Worm (Caenorhabditis elegans) whole organism, midembryonic: Measurements from ENCODE around the gene Y46H3C.7.
A peak's percentile ranks its signal among the peaks of the same experiment; 100 is the strongest.
"Not testable (repeated sequence)": the region's sequence is repeated elsewhere in the genome, so short reads cannot be mapped to it uniquely, and the experiment has no call there.

Experiments used
- T22C8.4 ChIP-seq: fragments of 200-800 bp; sonication (Bioruptor generic); IDR thresholded peaks from 2 replicates; pipeline ENCODE4 v1.3.6; 2022; ENCODE audit warnings: missing genetic modification characterization, missing compliant biosample characterization
- cog-1 ChIP-seq: sonication (generic microtip); optimal IDR thresholded peaks from 2 replicates; lab custom pipeline; 2016; ENCODE audit warnings: missing genetic modification characterization, missing compliant biosample characterization
- flt-1 ChIP-seq: fragments of 200-800 bp; sonication (Bioruptor generic); IDR thresholded peaks from 2 replicates; pipeline ENCODE4 v1.3.6; 2022; ENCODE audit warnings: missing genetic modification characterization, missing compliant biosample characterization
- klf-2 ChIP-seq: fragments of 200-800 bp; sonication (Bioruptor generic); conservative IDR thresholded peaks from 2 replicates; pipeline ENCODE4 v1.3.6; 2022; ENCODE audit warnings: missing genetic modification reagents, missing genetic modification characterization, missing compliant biosample characterization
- med-1 ChIP-seq: sonication (generic microtip); optimal IDR thresholded peaks from 2 replicates; lab custom pipeline; 2017; ENCODE audit warnings: missing genetic modification characterization, mild to moderate bottlenecking, missing compliant biosample characterization, antibody characterized with exemption, missing genetic modification reagents; ENCODE audit not compliant: insufficient read depth
- ref-1 ChIP-seq: fragments of 200-800 bp; sonication (Bioruptor generic); conservative IDR thresholded peaks from 2 replicates; pipeline ENCODE4 v1.3.6; 2022; ENCODE audit warnings: missing genetic modification reagents, missing genetic modification characterization, missing compliant biosample characterization
- tab-1 ChIP-seq: fragments of 200-800 bp; sonication (Bioruptor generic); IDR thresholded peaks from 2 replicates; pipeline ENCODE4 v1.3.6; 2022; ENCODE audit warnings: missing genetic modification characterization, missing compliant biosample characterization
- ztf-23 ChIP-seq: fragments of 200-800 bp; sonication (Bioruptor generic); IDR thresholded peaks from 2 replicates; pipeline ENCODE4 v1.3.6; 2022; ENCODE audit warnings: missing genetic modification reagents, missing genetic modification characterization, missing compliant biosample characterization
- ztf-29 ChIP-seq: fragments of 200-800 bp; sonication (Bioruptor generic); IDR thresholded peaks from 2 replicates; pipeline ENCODE4 v1.3.6; 2022; ENCODE audit warnings: missing genetic modification reagents, missing genetic modification characterization, missing compliant biosample characterization

The Y46H3C.7 gene

DNA sequence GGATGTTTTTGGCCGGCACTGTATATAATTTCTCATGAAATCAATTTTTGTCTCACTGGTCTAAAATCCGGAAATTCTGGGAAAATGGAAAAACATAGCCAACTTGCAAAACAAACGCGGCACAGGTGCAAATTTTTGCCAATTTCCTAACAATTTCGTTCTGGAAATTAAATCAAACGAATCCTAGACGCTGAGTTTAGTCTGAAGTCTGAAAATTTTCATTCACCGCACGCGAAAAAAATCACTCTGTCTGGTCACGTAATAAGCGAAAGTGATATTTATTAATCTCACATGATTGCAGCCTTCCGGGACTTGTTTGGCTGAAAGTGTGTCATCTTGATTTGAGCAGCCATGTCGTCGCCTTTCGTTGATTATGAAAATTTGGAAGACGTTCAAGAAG is 23.1 kb upstream of the Y46H3C.7 start, which contains the start of gene srw-103:
srw-103 (plus strand) TSS at position 301 of the 400 bp plus-strand sequence.
- TF ChIP-seq med-1 (no peak), flt-1 (GFP tag; lab: Robert Waterston, UW) (no peak), ztf-23 (GFP tag; lab: Robert Waterston, UW) (no peak), ref-1 (GFP tag; lab: Robert Waterston, UW) (no peak), tab-1 (no peak), klf-2 (GFP tag; lab: Robert Waterston, UW) (no peak), ztf-29 (no peak), cog-1 (tag; lab: Kevin White, UChicago) (no peak), T22C8.4 (GFP tag; lab: Robert Waterston, UW) (no peak)

DNA sequence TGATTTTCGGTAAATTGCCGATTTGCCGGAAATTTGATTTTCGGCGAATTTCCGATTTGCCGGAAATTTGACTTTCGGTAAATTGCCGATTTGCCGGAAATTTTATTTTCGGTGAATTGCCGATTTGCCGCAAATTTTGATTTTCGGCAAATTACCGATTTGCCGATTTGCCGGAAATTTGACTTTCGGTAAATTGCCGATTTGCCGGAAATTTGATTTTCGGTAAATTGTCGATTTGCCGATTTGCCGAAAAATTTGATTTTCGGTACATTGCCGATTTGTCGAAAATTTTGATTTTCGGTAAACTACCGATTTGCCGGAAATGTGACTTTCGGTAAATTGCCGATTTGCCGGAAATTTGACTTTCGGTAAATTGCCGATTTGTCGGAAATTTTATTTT is 19.9 kb upstream of the Y46H3C.7 start:
- peak; percentile 86 for TF ChIP-seq klf-2 (GFP tag; lab: Robert Waterston, UW)
- TF ChIP-seq flt-1 (GFP tag; lab: Robert Waterston, UW), result peak; percentile 57
- TF ChIP-seq ref-1 (GFP tag; lab: Robert Waterston, UW), result peak; percentile 47; the same call in 1 of the 2 replicates
- TF ChIP-seq T22C8.4 (GFP tag; lab: Robert Waterston, UW), result peak; percentile 29; the same call in 1 of the 2 replicates
- peak; percentile 84 for TF ChIP-seq ztf-23 (GFP tag; lab: Robert Waterston, UW)
- TF ChIP-seq tab-1, result peak; percentile 81

DNA sequence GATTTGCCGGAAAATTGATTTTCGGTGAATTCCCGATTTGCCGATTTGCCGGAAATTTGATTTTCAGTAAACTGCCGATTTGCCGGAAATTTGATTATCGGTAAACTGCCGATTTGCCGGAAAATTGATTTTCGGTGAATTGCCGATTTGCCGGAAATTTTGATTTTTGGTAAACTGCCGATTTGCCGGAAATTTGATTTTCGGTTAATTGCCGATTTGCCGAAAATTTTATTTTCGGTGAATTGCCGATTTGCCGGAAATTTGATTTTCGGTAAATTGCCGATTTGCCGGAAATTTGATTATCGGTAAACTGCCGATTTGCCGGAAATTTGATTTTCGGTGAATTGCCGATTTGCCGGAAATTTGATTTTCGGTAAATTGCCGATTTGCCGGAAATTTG is 18.6 kb upstream of the Y46H3C.7 start:
- TF ChIP-seq ztf-23 (GFP tag; lab: Robert Waterston, UW), result peak; percentile 37; the same call in 1 of the 2 replicates

DNA sequence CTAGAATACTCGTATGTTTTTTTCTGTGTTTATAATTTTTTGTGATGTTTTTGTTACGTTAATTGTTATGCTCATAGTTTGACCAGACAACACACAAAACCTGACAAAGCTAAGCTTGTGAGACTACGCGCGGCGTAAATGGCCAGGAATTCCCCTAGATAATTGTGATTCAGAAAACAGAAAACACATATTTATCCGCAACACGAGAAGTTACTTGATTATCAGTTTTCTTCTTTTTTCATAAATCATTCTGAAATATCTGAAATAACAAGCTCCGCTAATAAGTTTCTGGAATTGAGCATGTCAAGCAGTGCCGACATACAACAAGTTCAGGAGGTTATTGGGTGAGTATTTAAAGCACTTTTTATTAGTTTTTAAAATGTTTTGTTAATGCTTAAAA is 17.1 kb upstream of the Y46H3C.7 start, which contains the start of gene srw-100:
srw-100 (plus strand) TSS at position 301 of the 400 bp plus-strand sequence.
- TF ChIP-seq ztf-29 (no peak), ztf-23 (GFP tag; lab: Robert Waterston, UW) (no peak), T22C8.4 (GFP tag; lab: Robert Waterston, UW) (no peak), klf-2 (GFP tag; lab: Robert Waterston, UW) (no peak), cog-1 (tag; lab: Kevin White, UChicago) (no peak)

DNA sequence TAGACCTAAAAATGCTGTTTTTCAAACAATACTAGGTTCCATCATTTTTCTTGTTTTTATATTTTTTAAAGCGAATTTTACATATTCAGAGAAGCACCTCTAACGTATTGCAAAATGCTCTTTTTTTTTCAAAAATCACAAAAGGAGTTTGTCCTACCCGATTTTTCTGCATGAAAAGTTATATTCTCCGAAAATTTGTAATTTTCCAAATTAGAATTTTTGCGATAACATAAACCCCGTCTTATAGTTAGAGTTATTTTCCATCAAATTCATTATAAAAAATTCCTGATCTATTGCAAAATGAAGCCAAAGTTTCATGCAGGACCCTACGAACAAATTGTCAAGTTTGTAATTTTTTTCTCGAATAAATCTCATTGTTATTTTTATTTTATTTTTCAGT is 14.6 kb upstream of the Y46H3C.7 start, which contains the start of gene srw-99:
srw-99 (plus strand) TSS at position 301 of the 400 bp plus-strand sequence.
- TF ChIP-seq ref-1 (GFP tag; lab: Robert Waterston, UW) (no peak), ztf-23 (GFP tag; lab: Robert Waterston, UW) (no peak), cog-1 (tag; lab: Kevin White, UChicago) (no peak), tab-1 (no peak), med-1 (no peak), klf-2 (GFP tag; lab: Robert Waterston, UW) (no peak), ztf-29 (no peak), flt-1 (GFP tag; lab: Robert Waterston, UW) (no peak), T22C8.4 (GFP tag; lab: Robert Waterston, UW) (no peak)

DNA sequence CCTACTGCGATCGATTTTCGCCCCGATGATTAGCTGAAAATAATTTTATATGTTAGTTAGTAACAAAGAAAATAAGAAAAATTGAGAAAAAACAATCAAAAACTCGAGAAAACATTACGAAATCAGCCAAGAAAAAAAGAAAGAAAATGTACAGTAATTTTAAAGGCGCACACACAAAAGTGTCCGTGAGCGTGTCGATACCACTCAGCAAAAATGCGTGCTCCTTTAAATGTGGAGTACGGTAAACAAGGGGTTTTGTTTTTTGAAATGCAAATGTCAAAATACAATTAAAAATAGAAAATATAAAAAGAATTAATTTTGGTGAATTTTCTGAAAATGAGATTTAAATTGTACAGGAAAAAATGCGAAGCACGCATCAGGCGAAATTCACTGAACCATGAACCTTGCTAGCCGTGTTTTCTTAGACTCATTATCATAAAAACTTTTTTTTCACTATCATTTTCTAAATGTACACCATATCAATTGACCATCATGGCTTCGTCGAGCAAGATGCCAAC is 7.8 kb upstream of the Y46H3C.7 start, which contains the start of gene srw-90:
srw-90 (plus strand) TSS at position 468 of the 518 bp plus-strand sequence.
- no peak for TF ChIP-seq med-1
- no peak for TF ChIP-seq T22C8.4 (GFP tag; lab: Robert Waterston, UW)
- no peak for TF ChIP-seq ztf-23 (GFP tag; lab: Robert Waterston, UW)
- no peak for TF ChIP-seq tab-1
- TF ChIP-seq klf-2 (GFP tag; lab: Robert Waterston, UW), result no peak
- TF ChIP-seq ztf-29, result no peak
- no peak for TF ChIP-seq flt-1 (GFP tag; lab: Robert Waterston, UW)
- TF ChIP-seq ref-1 (GFP tag; lab: Robert Waterston, UW), result no peak
- no peak for TF ChIP-seq cog-1 (tag; lab: Kevin White, UChicago)

DNA sequence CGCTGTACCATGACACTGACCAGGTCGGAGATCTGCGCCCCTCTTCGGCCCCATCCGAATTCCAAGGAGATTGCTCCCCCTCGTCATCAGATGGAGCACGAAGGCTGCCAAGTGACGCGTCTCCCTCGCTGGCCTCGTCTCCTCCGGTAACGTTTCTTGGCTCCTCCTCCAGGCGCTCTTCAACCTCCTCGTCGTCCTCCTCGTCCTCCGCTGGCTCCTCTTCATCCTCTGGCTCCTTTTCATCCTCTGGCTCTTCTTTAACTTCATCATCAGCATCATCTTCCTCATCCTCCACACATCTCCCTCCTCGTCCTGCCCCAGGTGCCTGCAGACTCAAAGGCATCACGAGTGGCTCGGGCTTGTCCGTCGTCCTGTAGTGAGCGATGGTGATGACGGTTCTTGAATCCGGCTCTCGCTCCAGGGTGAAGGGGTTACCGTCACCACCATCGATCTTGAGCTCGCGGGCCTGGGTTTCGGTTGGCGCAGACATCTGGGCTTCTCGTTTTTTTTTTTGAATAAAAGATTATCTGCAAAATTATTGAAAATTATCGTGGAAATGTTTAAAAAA is 5.5 kb upstream of the Y46H3C.7 start:
- TF ChIP-seq klf-2 (GFP tag; lab: Robert Waterston, UW) (no peak), tab-1 (peak; percentile 59; the same call in 1 of the 2 replicates), med-1 (no peak), flt-1 (GFP tag; lab: Robert Waterston, UW) (no peak), ref-1 (GFP tag; lab: Robert Waterston, UW) (no peak), ztf-29 (no peak), ztf-23 (GFP tag; lab: Robert Waterston, UW) (no peak)

DNA sequence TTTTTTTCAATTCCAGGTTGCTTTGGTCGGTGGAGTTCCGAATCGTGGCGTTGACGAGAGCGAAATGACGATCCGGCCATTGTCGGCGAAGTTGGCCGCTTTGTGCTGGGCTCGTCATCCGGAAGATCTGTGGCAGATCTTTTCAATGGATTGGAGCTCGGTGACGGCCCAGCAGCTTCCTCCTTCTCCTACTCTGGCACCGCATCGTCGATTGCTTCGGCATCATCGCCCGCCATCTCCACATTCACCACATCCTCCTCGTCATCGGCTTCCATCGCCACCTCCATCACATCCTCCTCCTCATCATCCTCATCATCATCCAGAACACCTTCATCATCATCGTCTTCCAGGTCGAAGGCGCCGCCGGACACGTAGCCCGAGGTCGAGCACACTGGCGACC is 4.6 kb upstream of the Y46H3C.7 start:
- TF ChIP-seq klf-2 (GFP tag; lab: Robert Waterston, UW) (no peak), med-1 (no peak), ref-1 (GFP tag; lab: Robert Waterston, UW) (no peak), tab-1 (no peak), cog-1 (tag; lab: Kevin White, UChicago) (no peak), ztf-23 (GFP tag; lab: Robert Waterston, UW) (no peak), ztf-29 (no peak), flt-1 (GFP tag; lab: Robert Waterston, UW) (no peak), T22C8.4 (GFP tag; lab: Robert Waterston, UW) (no peak)

DNA sequence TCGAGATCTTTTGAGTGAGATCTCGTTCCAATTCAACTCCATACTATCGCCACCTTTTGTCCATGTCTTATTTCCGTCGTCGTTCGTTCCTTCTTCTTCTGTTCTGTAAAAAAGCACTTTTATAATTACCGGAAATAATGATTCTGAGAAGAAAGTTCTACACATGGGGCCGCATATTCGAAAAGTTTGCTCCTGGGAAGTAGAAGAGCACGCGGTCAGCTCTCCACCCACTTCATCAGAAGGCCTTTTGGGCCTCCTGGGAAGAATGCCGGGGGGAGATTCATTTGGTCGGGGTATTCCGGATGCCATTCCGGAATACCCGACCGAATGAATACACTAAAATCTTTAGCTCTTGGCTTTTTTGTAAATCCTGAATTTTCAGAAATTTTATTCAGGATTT is 1.3 kb downstream of the Y46H3C.7 start, which contains the start of gene Y46H3C.5:
Y46H3C.5 (minus strand) TSS at position 2 of the 400 bp plus-strand sequence.
- not testable (repeated sequence) for TF ChIP-seq cog-1 (tag; lab: Kevin White, UChicago); med-1; klf-2 (GFP tag; lab: Robert Waterston, UW)

DNA sequence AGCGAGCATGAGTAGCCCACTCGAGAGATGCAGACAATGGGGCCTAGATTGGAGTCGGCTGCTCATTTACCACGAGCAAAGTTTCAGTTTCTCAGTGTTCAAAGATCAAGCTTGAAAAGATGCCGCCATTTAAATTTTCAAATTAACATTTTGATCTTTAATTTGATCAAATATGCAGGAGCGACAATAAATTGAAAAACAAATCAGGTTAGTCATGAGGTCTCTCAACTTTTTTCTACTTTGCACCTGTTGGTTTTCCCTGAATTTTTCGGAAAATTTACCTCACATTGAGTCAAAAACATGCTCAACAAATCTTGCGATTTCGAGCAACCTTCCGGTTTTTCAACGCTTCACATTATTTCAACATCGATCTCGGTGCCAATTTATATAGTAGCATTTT is 8.5 kb downstream of the Y46H3C.7 start, which contains the start of gene srh-5:
srh-5 (plus strand) TSS at position 301 of the 400 bp plus-strand sequence.
- TF ChIP-seq tab-1, result no peak
- no peak for TF ChIP-seq ztf-29
- no peak for TF ChIP-seq ztf-23 (GFP tag; lab: Robert Waterston, UW)
